Fruit fly (Drosophila melanogaster): ENCODE measurements around the gene Iml1.
A peak's percentile ranks its signal among the peaks of the same experiment; 100 is the strongest.

DNA sequence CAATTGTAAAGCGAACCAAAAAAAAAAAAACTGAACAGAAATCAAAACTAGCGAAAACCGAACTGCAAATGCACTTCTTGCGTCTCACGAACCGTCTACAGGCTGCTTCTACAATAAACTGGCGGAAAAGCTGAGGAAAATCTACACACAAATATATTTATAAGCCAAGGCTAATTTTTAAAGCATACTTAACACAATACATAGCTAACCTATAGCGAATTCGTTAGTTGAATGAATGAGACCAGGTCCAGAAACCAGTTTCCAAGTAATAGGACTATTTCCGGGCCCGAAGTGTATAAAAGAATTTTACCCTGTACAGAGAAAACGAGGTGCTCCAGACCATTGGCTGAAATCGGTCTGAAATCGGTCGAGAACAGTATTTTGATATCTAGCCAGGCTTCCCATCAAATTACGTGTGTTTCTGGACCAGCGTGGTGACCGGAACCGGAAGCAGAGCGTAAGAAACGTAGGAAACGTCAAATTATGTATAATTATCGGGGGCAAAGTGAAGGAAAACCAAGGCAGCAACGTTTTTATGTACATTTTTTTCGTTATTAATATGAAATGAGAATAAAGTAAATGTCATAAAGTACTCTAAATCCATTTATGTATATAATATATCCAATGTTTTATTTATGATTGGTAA, 42.0 kb upstream of the Iml1 start:
- TF ChIP-seq CG33213 (GFP tag; optimal IDR thresholded peaks at IDR 0.05) (no peak), CG10147 (GFP tag; optimal IDR thresholded peaks at IDR 0.05) (no peak), CG30431 (GFP tag; optimal IDR thresholded peaks at IDR 0.05) (no peak), D19A (tag; optimal IDR thresholded peaks at IDR 0.05) (peak; percentile 61), Atf6 (GFP tag; IDR thresholded peaks at IDR 0.05) (no peak), Sin3A (optimal IDR thresholded peaks at IDR 0.05) (no peak), Lim3 (GFP tag; IDR thresholded peaks at IDR 0.05) (no peak), hbn (GFP tag; IDR thresholded peaks at IDR 0.05; ENCODE audit: partially characterized antibody) (no peak), chif (GFP tag; optimal IDR thresholded peaks at IDR 0.05) (no peak), CG1024 (GFP tag; IDR thresholded peaks at IDR 0.05) (no peak), Dll (GFP tag; IDR thresholded peaks at IDR 0.05; ENCODE audit: partially characterized antibody) (no peak), peb (GFP tag; IDR thresholded peaks at IDR 0.05) (no peak)

Data from whole organism, embryonic.